Fruit fly (Drosophila melanogaster): ENCODE results near the gene CG10274.
"Not testable (repeated sequence)": the region's sequence is repeated elsewhere in the genome, so short reads cannot be mapped to it uniquely, and the experiment has no call there.

DNA sequence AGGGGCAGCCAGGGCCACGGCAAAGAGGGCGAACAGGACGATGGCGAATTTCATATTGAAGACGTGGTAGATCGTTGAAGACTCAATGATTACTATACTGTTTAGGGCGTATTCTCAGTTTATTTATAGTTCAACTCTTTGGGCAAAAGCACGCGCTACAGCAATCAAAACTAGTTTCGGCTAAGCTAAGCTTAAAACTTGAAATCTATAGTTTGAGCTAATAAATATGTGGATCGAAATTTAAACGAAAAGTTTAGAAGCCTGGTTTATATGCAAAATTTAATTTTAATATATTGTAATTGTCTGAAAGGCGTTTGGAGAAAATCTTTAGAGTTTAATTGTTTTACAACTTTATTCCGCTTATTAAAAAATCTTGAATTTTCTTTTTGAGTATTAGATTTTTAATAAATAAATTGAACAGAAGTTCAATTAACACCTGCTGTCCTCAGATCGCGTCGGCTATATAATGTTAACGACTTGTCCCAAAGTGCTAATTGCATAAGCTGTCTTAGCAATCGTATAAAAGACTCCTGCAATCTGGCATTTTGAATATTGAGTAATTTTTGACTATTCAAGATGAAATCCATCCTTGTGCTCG is 30.8 kb downstream of the CG10274 start, which contains the start of the genes Cpr65Ax2 and Lcp65Aa:
- TF ChIP-seq psq (optimal IDR thresholded peaks at IDR 0.05); CG8478 (optimal IDR thresholded peaks at IDR 0.05); usp (GFP tag; optimal IDR thresholded peaks at IDR 0.05); Dll (optimal IDR thresholded peaks at IDR 0.05): not testable (repeated sequence)
